Worm (Caenorhabditis elegans): ENCODE measurements around the gene zip-9.

zip-9 gene

DNA sequence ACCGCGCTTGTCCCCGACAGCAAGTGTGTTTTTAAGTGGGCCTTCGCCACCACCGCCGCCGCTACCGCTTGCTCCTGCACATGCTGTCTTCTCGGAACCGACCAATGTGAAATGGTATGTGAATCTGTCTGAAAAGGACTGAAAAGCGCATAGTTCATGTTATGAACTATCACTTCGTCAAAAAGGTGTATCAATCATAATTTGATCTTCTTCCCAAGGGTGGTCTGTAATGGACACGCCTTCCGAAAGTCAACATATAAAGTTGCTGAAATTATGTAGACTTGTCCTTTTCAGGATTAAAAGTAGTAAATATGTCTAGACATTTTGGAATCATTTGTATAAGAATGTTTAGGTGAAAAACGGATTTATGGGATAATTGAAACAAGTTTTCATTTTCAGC, at the start of gene zip-9:
Gene zip-9 (plus strand): TSS at position 301 of the 400 bp plus-strand sequence.
- TF ChIP-seq unc-62 (GFP tag; optimal IDR thresholded peaks at IDR 0.05) = no peak

DNA sequence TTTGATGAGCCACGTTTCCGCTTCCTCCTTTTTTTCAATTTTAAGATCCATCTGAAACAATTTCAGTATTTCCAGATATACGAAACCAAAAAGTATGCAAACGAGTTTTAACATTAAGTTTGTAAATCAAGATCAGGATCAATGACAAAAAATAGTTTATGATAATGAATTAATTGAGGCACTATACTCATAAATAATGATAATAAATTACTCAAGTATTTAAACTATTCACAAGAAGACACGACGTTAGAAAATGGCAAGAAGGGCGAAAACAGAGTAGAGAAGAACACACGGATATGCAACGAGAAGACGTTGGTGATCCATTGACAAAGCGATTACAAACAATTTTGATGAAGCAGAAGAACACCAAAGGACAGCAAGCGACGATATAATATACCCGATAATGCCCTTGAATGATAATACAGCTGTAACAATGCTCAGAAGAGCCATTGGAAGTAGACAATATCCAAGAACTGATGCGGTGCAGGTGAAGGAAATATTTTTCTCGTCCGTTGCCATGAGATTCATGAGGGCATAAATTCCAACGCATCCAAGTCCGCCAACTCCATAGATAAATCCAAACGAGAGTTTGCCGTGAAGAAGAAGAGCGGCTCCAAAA, 48.6 kb upstream of the zip-9 start, which contains the start of gene F32D8.4:
Gene F32D8.4 (minus strand): TSS at position 51 of the 619 bp plus-strand sequence.
- no peak for TF ChIP-seq unc-62 (GFP tag; optimal IDR thresholded peaks at IDR 0.05)

DNA sequence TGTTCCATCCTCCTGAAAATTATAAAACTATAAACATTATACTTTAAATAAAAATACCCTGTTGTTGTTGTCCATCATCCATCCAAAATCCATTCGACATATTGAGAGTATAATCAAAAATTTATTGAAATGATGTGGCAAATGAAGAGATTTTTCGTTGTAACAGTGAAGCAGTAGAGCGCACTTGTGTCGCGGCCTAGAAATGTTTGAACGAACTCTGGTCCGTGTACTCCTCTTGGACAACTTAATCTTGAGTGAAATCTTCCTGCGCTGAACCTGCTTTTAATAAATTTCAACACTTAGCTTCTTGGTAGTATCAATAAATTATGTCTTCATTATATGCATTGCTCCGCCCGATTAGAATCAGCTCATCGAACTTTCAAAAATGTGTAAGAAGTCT, 47.7 kb upstream of the zip-9 start, which contains the start of the genes F32D8.14 and F32D8.5:
Gene F32D8.14 (minus strand): TSS at position 188 of the 400 bp plus-strand sequence.
Gene F32D8.5 (plus strand): TSS at position 200 of the 400 bp plus-strand sequence.
- TF ChIP-seq unc-62 (GFP tag; optimal IDR thresholded peaks at IDR 0.05) = no peak

DNA sequence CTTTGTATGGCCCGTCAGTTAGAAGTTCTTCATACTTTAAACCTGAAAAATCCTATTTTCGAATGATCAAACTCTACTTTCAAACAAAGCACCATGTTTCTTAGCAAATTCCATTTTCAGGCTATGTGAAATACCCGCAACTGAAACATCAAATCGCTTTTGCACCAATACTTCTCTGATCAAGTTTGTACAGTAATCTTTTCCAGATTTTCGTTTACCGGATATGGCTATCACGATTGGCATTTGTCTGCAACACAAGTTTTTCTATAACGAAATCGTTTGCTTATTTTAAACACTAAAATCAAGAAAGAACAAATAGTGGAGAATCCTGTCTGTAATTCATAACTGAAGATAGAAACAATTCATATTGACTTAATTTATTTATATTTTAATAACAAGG, 46.0 kb upstream of the zip-9 start, which contains the start of gene F32D8.13:
Gene F32D8.13 (minus strand): TSS at position 249 of the 400 bp plus-strand sequence.
- no peak for TF ChIP-seq unc-62 (GFP tag; optimal IDR thresholded peaks at IDR 0.05)

DNA sequence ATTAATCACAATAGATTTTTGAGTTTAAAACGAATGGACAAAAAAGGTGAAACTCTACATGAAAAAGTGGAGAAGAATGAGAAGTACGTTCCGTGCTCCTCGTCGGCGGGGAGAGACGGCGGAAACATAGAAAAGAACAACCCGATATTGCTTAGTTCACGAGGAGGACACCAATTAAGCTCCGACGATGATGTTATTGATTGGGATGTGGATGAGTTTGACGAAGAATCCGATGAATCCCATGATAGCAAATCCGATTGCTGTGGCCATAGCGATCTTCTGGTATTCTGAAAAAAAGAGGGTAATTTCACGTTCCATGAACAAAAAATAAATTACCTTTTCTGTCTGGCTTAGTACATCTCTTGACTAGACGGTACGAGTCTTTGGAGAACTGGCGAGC, 45.6 kb upstream of the zip-9 start:
- no peak for TF ChIP-seq unc-62 (GFP tag; optimal IDR thresholded peaks at IDR 0.05)

DNA sequence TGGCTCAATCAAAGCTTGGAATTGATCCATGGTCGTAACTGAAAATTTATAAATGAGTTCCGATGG, 45.3 kb upstream of the zip-9 start, which contains the start of gene sec-61.G:
Gene sec-61.G (minus strand): TSS at position 38 of the 66 bp plus-strand sequence.
- no peak for TF ChIP-seq unc-62 (GFP tag; optimal IDR thresholded peaks at IDR 0.05)

DNA sequence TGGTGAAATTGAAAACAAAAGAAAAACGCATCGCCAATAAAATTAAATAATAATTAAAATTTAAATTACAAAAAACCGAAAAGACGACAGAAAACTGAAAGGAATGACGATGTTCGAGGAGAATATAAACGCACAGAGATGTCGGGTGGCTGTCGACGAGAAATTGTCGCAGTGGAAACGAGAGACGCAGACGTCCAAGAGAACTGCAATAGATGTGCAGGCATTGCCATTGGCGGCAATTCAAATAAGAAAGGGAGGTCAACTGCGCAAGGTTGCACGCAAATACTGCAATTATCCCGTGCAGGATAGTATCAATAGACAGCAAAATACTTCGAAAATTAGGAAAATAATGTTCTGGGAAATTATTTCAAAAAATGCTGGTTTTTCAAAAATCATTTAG, 45.1 kb upstream of the zip-9 start:
- TF ChIP-seq unc-62 (GFP tag; optimal IDR thresholded peaks at IDR 0.05) = no peak

DNA sequence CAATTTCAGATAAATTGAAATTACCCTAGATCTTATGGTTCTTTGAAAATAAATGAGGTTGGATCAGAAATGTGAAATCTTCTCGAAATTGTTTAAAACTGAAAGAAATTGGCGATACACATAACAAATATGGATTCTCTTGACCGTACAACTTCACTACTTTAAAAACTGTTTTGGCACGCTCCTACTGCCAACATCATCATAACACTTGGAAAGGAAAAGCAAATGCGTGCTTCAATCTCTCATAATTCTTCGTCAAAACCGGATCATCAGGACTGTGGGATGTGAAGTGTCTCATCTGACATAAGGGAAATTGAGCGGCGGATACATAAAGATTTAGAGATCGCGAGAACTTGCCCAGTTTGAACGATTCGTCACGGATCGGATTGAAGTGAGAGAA, 44.2 kb upstream of the zip-9 start, which contains the start of gene F32D8.7:
Gene F32D8.7 (plus strand): TSS at position 329 of the 400 bp plus-strand sequence.
- TF ChIP-seq unc-62 (GFP tag; optimal IDR thresholded peaks at IDR 0.05) = no peak

DNA sequence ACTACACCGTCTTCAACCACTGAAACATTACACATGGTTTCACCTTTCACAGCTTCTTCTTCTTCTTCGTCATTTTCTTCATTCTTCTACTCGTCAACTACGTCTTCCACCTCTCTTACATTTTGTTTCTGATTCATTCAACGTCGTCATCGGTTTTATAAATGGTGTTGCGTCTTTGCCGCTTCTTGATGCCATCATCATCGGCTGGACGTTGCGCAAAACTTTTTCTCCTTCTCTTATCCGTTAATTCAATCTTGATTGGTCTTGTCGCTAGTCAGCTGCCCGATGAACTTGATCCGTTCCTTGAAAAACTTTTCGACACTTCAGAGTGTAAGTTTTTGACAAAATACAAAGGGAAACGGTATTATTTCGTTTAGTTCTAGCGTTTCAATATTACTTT, 43.6 kb upstream of the zip-9 start:
- TF ChIP-seq unc-62 (GFP tag; optimal IDR thresholded peaks at IDR 0.05) = no peak

DNA sequence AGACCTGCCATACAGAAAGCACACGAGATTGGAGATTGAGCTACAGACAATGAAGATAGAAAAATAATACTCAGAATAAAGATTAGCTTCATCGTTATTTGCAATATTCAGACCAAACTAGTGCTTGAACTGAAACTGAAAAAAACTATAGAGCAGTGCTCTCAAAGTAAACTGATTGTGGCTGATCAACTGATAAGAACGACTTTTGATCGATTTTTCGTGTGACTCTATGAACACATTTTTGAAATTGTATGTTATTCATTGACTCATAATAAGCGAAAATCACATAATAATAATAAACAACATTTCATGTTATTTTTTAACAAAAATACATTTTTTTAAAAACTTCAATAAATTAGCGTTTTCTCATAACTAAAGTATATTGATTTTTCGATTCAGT, 41.1 kb upstream of the zip-9 start, which contains the start of gene spp-16:
Gene spp-16 (minus strand): TSS at position 179 of the 400 bp plus-strand sequence.
- no peak for TF ChIP-seq unc-62 (GFP tag; optimal IDR thresholded peaks at IDR 0.05)

DNA sequence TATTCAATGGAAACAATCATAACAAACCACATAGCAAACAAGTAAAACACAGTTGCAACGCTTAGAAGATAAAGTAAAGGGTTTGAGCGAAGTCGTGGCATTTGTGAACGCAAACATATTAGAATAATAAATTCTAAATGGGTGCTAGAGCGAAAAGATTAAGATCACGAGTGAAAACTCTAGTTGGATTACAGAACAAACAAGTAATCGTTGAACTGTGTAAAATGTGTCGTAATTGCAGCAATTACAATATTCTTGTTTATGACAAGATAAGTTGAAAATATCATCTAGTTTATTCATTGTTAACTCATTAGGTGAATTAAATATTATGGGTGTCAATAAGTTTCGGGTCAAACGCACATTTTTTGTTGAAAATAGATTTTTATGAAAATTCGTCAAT, 39.6 kb upstream of the zip-9 start, which contains the start of gene F32D8.8:
Gene F32D8.8 (minus strand): TSS at position 101 of the 400 bp plus-strand sequence.
- no peak for TF ChIP-seq unc-62 (GFP tag; optimal IDR thresholded peaks at IDR 0.05)

DNA sequence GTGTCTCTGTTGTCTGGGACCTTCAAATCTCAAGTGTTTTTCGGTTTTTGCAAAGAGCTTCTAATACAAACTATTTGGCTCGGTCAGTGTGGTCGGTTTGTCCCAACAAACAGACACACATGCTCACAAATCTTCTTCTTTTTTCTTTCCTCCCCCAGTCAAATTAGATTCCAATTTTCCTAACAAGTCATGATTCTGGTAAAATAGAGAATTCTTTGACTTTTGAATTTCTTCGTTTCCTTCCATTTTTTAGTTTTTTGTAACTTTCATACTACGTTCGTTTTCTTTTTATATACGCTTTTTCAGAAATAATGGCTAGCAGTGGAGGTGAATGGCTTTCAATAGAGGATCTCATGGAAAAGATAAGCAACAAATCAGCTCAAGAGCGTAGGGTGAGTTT, 38.5 kb upstream of the zip-9 start, which contains the start of gene F32D8.15:
Gene F32D8.15 (plus strand): TSS at position 301 of the 400 bp plus-strand sequence.
- no peak for TF ChIP-seq unc-62 (GFP tag; optimal IDR thresholded peaks at IDR 0.05)

DNA sequence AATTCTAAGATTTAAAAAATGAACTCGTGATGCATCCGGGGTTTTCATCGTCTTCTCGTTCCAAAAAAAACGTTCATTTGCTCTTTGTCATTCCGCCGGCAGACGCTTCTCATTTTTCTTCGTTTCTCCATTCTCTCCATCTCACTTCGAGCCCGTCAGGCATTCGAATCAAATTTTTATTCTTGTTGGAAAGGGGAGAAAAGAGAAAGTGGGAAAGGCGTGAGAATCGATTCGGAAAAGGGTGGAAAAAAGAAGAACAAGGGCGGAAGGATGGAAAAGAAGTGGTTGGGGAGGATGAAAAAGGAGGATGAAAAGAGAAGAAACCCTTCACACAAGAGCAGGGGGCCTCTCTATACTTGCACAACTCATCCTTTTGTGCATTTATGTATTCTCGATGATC, 37.5 kb upstream of the zip-9 start:
- no peak for TF ChIP-seq unc-62 (GFP tag; optimal IDR thresholded peaks at IDR 0.05)

DNA sequence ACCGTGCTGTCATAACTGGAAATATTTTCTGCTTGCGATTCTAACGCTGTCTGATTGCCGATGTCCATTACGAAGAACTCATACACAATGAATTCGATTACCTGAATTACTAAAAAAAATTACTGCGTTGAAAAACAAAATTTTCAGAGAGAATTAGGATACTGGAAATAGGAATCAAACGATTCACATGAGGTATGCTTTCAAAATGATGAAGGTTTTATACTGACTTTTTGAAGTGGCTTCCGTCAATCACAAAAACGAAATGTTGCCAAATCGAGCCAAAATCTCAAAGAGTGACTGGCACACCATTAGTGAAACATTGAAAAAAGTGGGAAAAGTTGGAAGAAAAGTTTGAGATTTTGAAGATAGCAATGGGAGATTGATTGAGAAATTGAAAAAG, 33.2 kb upstream of the zip-9 start, which contains the start of gene zzz-1:
Gene zzz-1 (minus strand): TSS at position 101 of the 400 bp plus-strand sequence.
- no peak for TF ChIP-seq unc-62 (GFP tag; optimal IDR thresholded peaks at IDR 0.05)

DNA sequence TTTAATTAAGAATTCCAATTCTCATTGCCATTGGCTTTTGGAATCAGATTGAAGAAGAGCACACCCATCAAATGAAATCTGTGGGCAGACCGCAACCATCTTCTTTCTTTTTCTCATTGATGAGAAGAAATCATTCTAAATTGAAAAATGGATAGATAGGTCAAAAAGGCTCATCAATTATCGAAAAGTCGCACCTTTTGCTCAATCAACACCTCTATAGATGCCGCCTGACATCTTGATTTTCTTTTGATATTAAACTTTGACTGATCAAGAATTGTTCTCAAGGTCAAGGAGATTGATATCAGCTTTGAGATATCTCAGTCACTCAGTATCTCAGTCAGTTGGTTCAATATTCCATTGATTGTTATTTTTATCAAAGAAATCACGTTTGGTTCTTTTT, 32.3 kb upstream of the zip-9 start:
- no peak for TF ChIP-seq unc-62 (GFP tag; optimal IDR thresholded peaks at IDR 0.05)

DNA sequence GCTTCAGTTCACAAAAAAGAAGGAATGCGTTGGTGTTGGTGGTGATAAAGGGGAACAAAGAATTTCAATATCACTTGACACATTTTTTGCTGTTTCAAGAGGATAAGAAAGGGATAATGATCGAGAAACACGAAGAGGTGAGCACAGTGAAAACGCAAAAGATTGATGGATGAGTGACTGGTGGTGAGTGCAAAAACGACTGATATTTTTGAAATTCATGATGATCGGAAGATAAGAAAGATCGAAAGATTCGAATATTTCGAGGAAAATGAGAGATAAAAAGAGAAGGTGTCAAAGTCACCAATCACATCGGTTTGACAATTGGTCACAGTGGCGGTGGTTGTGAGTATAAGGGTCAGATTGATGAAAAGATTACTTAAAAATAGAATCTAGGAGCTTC, 26.3 kb upstream of the zip-9 start:
- no peak for TF ChIP-seq unc-62 (GFP tag; optimal IDR thresholded peaks at IDR 0.05)

DNA sequence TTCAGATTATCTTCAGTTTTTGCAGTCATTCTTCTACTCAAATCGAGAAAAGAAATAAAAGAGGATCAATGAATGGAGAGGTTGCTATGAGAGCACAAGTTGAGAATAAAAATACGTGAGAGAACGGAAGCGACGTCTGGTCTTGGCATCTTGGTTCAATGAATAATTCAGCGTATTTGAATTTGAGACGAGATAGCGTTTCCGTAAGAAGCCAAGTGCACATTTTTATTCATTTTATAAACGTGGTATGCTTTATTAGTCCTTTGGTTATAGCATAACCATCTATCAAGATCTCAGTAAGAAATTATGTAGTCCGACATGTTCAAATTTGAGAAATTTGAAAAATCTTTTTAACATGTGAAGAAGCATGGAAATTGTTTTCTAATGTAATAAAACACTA, 23.9 kb upstream of the zip-9 start, which contains the start of gene F58B4.2:
Gene F58B4.2 (minus strand): TSS at position 101 of the 400 bp plus-strand sequence.
- no peak for TF ChIP-seq unc-62 (GFP tag; optimal IDR thresholded peaks at IDR 0.05)

DNA sequence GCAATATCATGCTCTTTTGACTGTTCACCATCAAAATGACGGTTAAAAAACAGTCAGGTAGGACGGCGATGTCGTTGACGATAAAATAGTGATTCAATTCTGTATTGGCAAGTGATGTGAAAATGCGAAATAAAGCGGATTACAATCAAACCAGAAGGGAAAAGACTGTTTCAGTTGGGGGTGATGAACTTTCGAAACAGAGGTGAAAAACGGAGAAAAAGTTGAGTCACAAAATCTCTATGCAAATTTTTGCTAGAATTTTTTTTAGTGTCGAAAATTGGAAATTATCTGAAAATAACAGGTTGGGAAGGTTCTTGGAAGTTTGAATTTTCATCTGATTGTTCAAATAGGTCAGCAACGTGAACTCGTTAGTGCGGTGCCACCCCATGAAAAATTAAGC, 20.5 kb upstream of the zip-9 start, which contains the start of gene nas-31:
Gene nas-31 (minus strand): TSS at position 101 of the 400 bp plus-strand sequence.
- no peak for TF ChIP-seq unc-62 (GFP tag; optimal IDR thresholded peaks at IDR 0.05)
